Fruit fly (Drosophila melanogaster) whole organism, wandering third instar larva: ENCODE data around the gene CG14391.
A peak's percentile ranks its signal among the peaks of the same experiment; 100 is the strongest.

Source experiments
- Abd-B ChIP-seq: fragments of >200 bp; optimal IDR thresholded peaks from 2 replicates; lab custom pipeline; 2017; ENCODE audit warnings: missing biosample characterization, missing genetic modification characterization
- CG32264 ChIP-seq: fragments of 200-800 bp; sonication (Bioruptor generic); optimal IDR thresholded peaks from 2 replicates; lab custom pipeline; 2016; ENCODE audit warnings: missing biosample characterization, missing genetic modification characterization
- CG9705 ChIP-seq: fragments of 200-800 bp; sonication (Bioruptor generic); optimal IDR thresholded peaks from 2 replicates; lab custom pipeline; 2018; ENCODE audit warnings: missing biosample characterization, mild to moderate bottlenecking, missing genetic modification characterization
- CrebA ChIP-seq: fragments of 200-800 bp; sonication (Bioruptor generic); optimal IDR thresholded peaks from 2 replicates; lab custom pipeline; 2016; ENCODE audit warnings: missing biosample characterization, mild to moderate bottlenecking, missing genetic modification characterization, borderline replicate concordance
- Dfd ChIP-seq: fragments of >200 bp; optimal IDR thresholded peaks from 2 replicates; lab custom pipeline; 2017; ENCODE audit warnings: missing biosample characterization, missing genetic modification characterization
- Dif ChIP-seq: fragments of 200-275, 200-300 bp; sonication (Bioruptor generic); optimal IDR thresholded peaks from 2 replicates; lab custom pipeline; 2018; ENCODE audit warnings: missing biosample characterization, missing genetic modification characterization; ENCODE audit not compliant: partially characterized antibody
- HLH106 ChIP-seq: fragments of 200-800 bp; optimal IDR thresholded peaks from 3 replicates; lab custom pipeline; 2019; ENCODE audit warnings: missing biosample characterization, mild to moderate bottlenecking, missing genetic modification characterization, moderate library complexity
- Hnf4 ChIP-seq: fragments of 200-800 bp; sonication (Bioruptor generic); optimal IDR thresholded peaks from 2 replicates; lab custom pipeline; 2016; ENCODE audit warnings: missing biosample characterization, mild to moderate bottlenecking, missing genetic modification characterization
- Hr78 ChIP-seq: fragments of >200 bp; optimal IDR thresholded peaks from 2 replicates; lab custom pipeline; 2017; ENCODE audit warnings: missing biosample characterization, missing genetic modification characterization
- Hr83 ChIP-seq: fragments of 200-300 bp; sonication (Bioruptor generic); optimal IDR thresholded peaks from 2 replicates; lab custom pipeline; 2016; ENCODE audit warnings: missing biosample characterization, mild to moderate bottlenecking, missing genetic modification characterization, moderate library complexity; ENCODE audit not compliant: poor library complexity, severe bottlenecking
- Jra ChIP-seq: sonication (Bioruptor generic); optimal IDR thresholded peaks from 2 replicates; lab custom pipeline; 2016; ENCODE audit warnings: missing biosample characterization, missing genetic modification characterization
- Mio ChIP-seq: sonication (Bioruptor generic); optimal IDR thresholded peaks from 2 replicates; lab custom pipeline; 2016; ENCODE audit warnings: missing biosample characterization, missing genetic modification characterization
- Myc ChIP-seq: fragments of >200 bp; optimal IDR thresholded peaks from 2 replicates; lab custom pipeline; 2017
- N ChIP-seq: fragments of >200 bp; optimal IDR thresholded peaks from 2 replicates; lab custom pipeline; 2018; ENCODE audit warnings: missing biosample characterization, missing external identifiers, missing genetic modification characterization
- OdsH ChIP-seq: fragments of 200-800 bp; sonication (Bioruptor generic); optimal IDR thresholded peaks from 2 replicates; lab custom pipeline; 2016; ENCODE audit warnings: missing biosample characterization, mild to moderate bottlenecking, missing genetic modification characterization
- Sp1 ChIP-seq: fragments of 200-800 bp; sonication (Bioruptor generic); optimal IDR thresholded peaks from 3 replicates; lab custom pipeline; 2019; ENCODE audit warnings: missing biosample characterization, mild to moderate bottlenecking, missing genetic modification characterization, moderate library complexity
- Vsx2 ChIP-seq: fragments of 200-300, 225-300 bp; sonication (Bioruptor generic); optimal IDR thresholded peaks from 2 replicates; lab custom pipeline; 2018; ENCODE audit warnings: missing biosample characterization, missing genetic modification characterization; ENCODE audit not compliant: partially characterized antibody
- br ChIP-seq: fragments of 200-800 bp; sonication (Bioruptor generic); optimal IDR thresholded peaks from 2 replicates; lab custom pipeline; 2016; ENCODE audit warnings: missing biosample characterization, missing genetic modification characterization
- brk ChIP-seq: fragments of 200-800 bp; sonication (Bioruptor generic); optimal IDR thresholded peaks from 2 replicates; lab custom pipeline; 2016; ENCODE audit warnings: missing biosample characterization, mild to moderate bottlenecking, missing genetic modification characterization
- dl ChIP-seq, 2 experiments: fragments of 175-275, 200-275 bp in 1 of 2; fragments of 200-275 bp in 1 of 2; sonication (Bioruptor generic); optimal IDR thresholded peaks; lab custom pipeline; 2018; ENCODE audit warnings: mild to moderate bottlenecking in 2 of 2, missing biosample characterization in 2 of 2, missing genetic modification characterization in 2 of 2, moderate library complexity in 2 of 2; ENCODE audit not compliant: partially characterized antibody in 2 of 2, insufficient read depth in 1 of 2
- dmrt93B ChIP-seq: fragments of 200-800 bp; sonication (Bioruptor generic); optimal IDR thresholded peaks from 2 replicates; lab custom pipeline; 2018; ENCODE audit warnings: missing biosample characterization, mild to moderate bottlenecking, missing genetic modification characterization
- dsf ChIP-seq: sonication (Bioruptor generic); optimal IDR thresholded peaks from 2 replicates; lab custom pipeline; 2016; ENCODE audit warnings: missing biosample characterization, missing genetic modification characterization, borderline replicate concordance
- ey ChIP-seq: fragments of 200-800 bp; sonication (Bioruptor generic); optimal IDR thresholded peaks from 2 replicates; lab custom pipeline; 2016; ENCODE audit warnings: missing biosample characterization, missing genetic modification characterization
- foxo ChIP-seq, 2 experiments: fragments of 200-800 bp; sonication (Bioruptor generic); optimal IDR thresholded peaks; 2 replicates in 1 of 2; 3 replicates in 1 of 2; lab custom pipeline; 2016 to 2017; ENCODE audit warnings: missing biosample characterization in 2 of 2, missing genetic modification characterization in 2 of 2
- fru ChIP-seq: fragments of 200-800 bp; sonication (Bioruptor generic); optimal IDR thresholded peaks from 3 replicates; lab custom pipeline; 2016; ENCODE audit warnings: missing biosample characterization, mild to moderate bottlenecking, missing genetic modification characterization
- h ChIP-seq: fragments of 200-800 bp; sonication (Bioruptor generic); optimal IDR thresholded peaks from 3 replicates; lab custom pipeline; 2016; ENCODE audit warnings: missing biosample characterization, mild to moderate bottlenecking, missing genetic modification characterization
- jim ChIP-seq: fragments of 175-275, 200-325 bp; sonication (Bioruptor generic); optimal IDR thresholded peaks from 2 replicates; lab custom pipeline; 2016; ENCODE audit warnings: missing biosample characterization, mild to moderate bottlenecking, missing genetic modification characterization
- lola ChIP-seq: fragments of >200 bp; optimal IDR thresholded peaks from 2 replicates; lab custom pipeline; 2017; ENCODE audit warnings: missing biosample characterization, missing genetic modification characterization
- pan ChIP-seq: fragments of >200 bp; optimal IDR thresholded peaks from 2 replicates; lab custom pipeline; 2017
- rgr ChIP-seq: fragments of 200-800 bp; sonication (Bioruptor generic); optimal IDR thresholded peaks from 3 replicates; lab custom pipeline; 2016; ENCODE audit warnings: missing biosample characterization, mild to moderate bottlenecking, missing genetic modification characterization
- sage ChIP-seq: fragments of 200-800 bp; sonication (Bioruptor generic); optimal IDR thresholded peaks from 2 replicates; lab custom pipeline; 2016; ENCODE audit warnings: missing biosample characterization, mild to moderate bottlenecking, missing genetic modification characterization
- sv ChIP-seq: fragments of 200-800 bp; sonication (Bioruptor generic); optimal IDR thresholded peaks from 3 replicates; lab custom pipeline; 2016; ENCODE audit warnings: missing biosample characterization, missing genetic modification characterization
- tai ChIP-seq: sonication (Bioruptor generic); optimal IDR thresholded peaks from 2 replicates; lab custom pipeline; 2016; ENCODE audit warnings: missing biosample characterization, missing genetic modification characterization
- usp ChIP-seq: fragments of >200 bp; optimal IDR thresholded peaks from 2 replicates; lab custom pipeline; 2017; ENCODE audit warnings: missing biosample characterization, missing genetic modification characterization
- woc ChIP-seq: sonication (Bioruptor generic); optimal IDR thresholded peaks from 2 replicates; lab custom pipeline; 2016; ENCODE audit warnings: missing biosample characterization, mild to moderate bottlenecking, missing genetic modification characterization

CG14391 gene

dm6 chr3R:12694742-12695141 lies at the start of gene CG14391, which contains the start of gene NijC:
TSS of gene CG14391 (minus strand) at chr3R:12694842.
TSS of gene NijC (plus strand) at chr3R:12695129.
- no peak for TF ChIP-seq fru (GFP tag; lab: Kevin White, UChicago)
- no peak for TF ChIP-seq OdsH (GFP tag; lab: Kevin White, UChicago)
- TF ChIP-seq sage (GFP tag; lab: Kevin White, UChicago): no peak
- TF ChIP-seq Hr78 (GFP tag; lab: Kevin White, UChicago): no peak
- TF ChIP-seq rgr (GFP tag; lab: Kevin White, UChicago): no peak
- TF ChIP-seq Vsx2 (GFP tag; lab: Kevin White, UChicago): no peak
- TF ChIP-seq Mio (GFP tag; lab: Kevin White, UChicago): no peak
- TF ChIP-seq jim (GFP tag; lab: Kevin White, UChicago): no peak
- no peak for TF ChIP-seq dl (GFP tag; optimal IDR thresholded peaks at IDR 0.05; lab: Kevin White, UChicago; ENCODE audit: insufficient read depth in 1 of 2, partially characterized antibody in 2 of 2)
- TF ChIP-seq Dfd (GFP tag; lab: Kevin White, UChicago): no peak
- no peak for TF ChIP-seq lola (GFP tag; lab: Kevin White, UChicago)
- no peak for TF ChIP-seq sv
- no peak for TF ChIP-seq h (GFP tag; lab: Kevin White, UChicago)
- TF ChIP-seq Myc: no peak
- TF ChIP-seq br (GFP tag; lab: Kevin White, UChicago): no peak
- TF ChIP-seq N: no peak
- no peak for TF ChIP-seq CrebA (GFP tag; lab: Kevin White, UChicago)
- no peak for TF ChIP-seq ey (GFP tag; lab: Kevin White, UChicago)
- TF ChIP-seq Hnf4 (GFP tag; lab: Kevin White, UChicago): no peak
- no peak for TF ChIP-seq Sp1
- TF ChIP-seq, all 38 proteins: peak for 0

- TF ChIP-seq Vsx2 (GFP tag; lab: Kevin White, UChicago) (no peak), tai (no peak), fru (GFP tag; lab: Kevin White, UChicago) (peak; percentile 37), rgr (GFP tag; lab: Kevin White, UChicago) (no peak), Hnf4 (GFP tag; lab: Kevin White, UChicago) (no peak), brk (GFP tag; lab: Kevin White, UChicago) (no peak), Jra (GFP tag; lab: Kevin White, UChicago) (no peak), CrebA (GFP tag; lab: Kevin White, UChicago) (peak; percentile 8)
Measured at dm6 chr3R:12743580-12743979, 48.9 kb upstream of the CG14391 start, which contains the start of gene Ugt37A3. TSS of gene Ugt37A3 (minus strand) at chr3R:12743680.

- TF ChIP-seq pan: no peak
- no peak for TF ChIP-seq brk (GFP tag; lab: Kevin White, UChicago)
- no peak for TF ChIP-seq Hr78 (GFP tag; lab: Kevin White, UChicago)
- TF ChIP-seq dsf (GFP tag; lab: Kevin White, UChicago): no peak
- no peak for TF ChIP-seq HLH106 (tag; lab: Kevin White, UChicago)
- no peak for TF ChIP-seq CG9705 (GFP tag; lab: Kevin White, UChicago)
- TF ChIP-seq tai: no peak
- TF ChIP-seq Mio (GFP tag; lab: Kevin White, UChicago): no peak
- TF ChIP-seq N: no peak
- TF ChIP-seq Dif (GFP tag; lab: Kevin White, UChicago): no peak
- TF ChIP-seq ey (GFP tag; lab: Kevin White, UChicago): no peak
- no peak for TF ChIP-seq h (GFP tag; lab: Kevin White, UChicago)
- no peak for TF ChIP-seq Hr83
- TF ChIP-seq, all 38 proteins: peak for 0
Measured at dm6 chr3R:12739247-12739646, 44.6 kb upstream of the CG14391 start, which contains the start of gene Ugt37A2. TSS of gene Ugt37A2 (plus strand) at chr3R:12739642.

dm6 chr3R:12727944-12728649 lies 33.5 kb upstream of the CG14391 start:
- no peak for TF ChIP-seq OdsH (GFP tag; lab: Kevin White, UChicago)
- TF ChIP-seq N: no peak
- TF ChIP-seq sv: peak; percentile 3
- no peak for TF ChIP-seq Dfd (GFP tag; lab: Kevin White, UChicago)
- no peak for TF ChIP-seq CrebA (GFP tag; lab: Kevin White, UChicago)
- TF ChIP-seq dmrt93B (GFP tag; lab: Kevin White, UChicago): no peak
- TF ChIP-seq CG9705 (GFP tag; lab: Kevin White, UChicago): no peak
- TF ChIP-seq Mio (GFP tag; lab: Kevin White, UChicago): no peak
- TF ChIP-seq lola (GFP tag; lab: Kevin White, UChicago): no peak
- TF ChIP-seq tai: no peak
- no peak for TF ChIP-seq pan
- no peak for TF ChIP-seq CG32264 (GFP tag; lab: Kevin White, UChicago)
- no peak for TF ChIP-seq Hnf4 (GFP tag; lab: Kevin White, UChicago)
- TF ChIP-seq foxo (GFP tag; optimal IDR thresholded peaks at IDR 0.05; lab: Kevin White, UChicago): peak in 1 of 2 experiments; percentile 36
- TF ChIP-seq Vsx2 (GFP tag; lab: Kevin White, UChicago): no peak
- no peak for TF ChIP-seq Sp1
- TF ChIP-seq fru (GFP tag; lab: Kevin White, UChicago): peak; percentile 3
- no peak for TF ChIP-seq Abd-B (GFP tag; lab: Kevin White, UChicago)
- TF ChIP-seq usp (GFP tag; lab: Kevin White, UChicago): no peak
- no peak for TF ChIP-seq Hr78 (GFP tag; lab: Kevin White, UChicago)
- no peak for TF ChIP-seq woc (GFP tag; lab: Kevin White, UChicago)
- TF ChIP-seq ey (GFP tag; lab: Kevin White, UChicago): no peak
- peak; percentile 17 for TF ChIP-seq h (GFP tag; lab: Kevin White, UChicago)
- no peak for TF ChIP-seq brk (GFP tag; lab: Kevin White, UChicago)
- TF ChIP-seq Jra (GFP tag; lab: Kevin White, UChicago): no peak
